Worm (Caenorhabditis elegans): ENCODE data around the gene D2096.9.
"Not testable (repeated sequence)": the region's sequence is repeated elsewhere in the genome, so short reads cannot be mapped to it uniquely, and the experiment has no call there.

Gene D2096.9

ce11 chrIV:8420961-8421360 is 38.4 kb upstream of the D2096.9 start, which contains the start of gene M116.5:
Gene M116.5, minus strand, starts transcription at chrIV:8421061.
- no peak for TF ChIP-seq ztf-11 (tag; optimal IDR thresholded peaks at IDR 0.05)
- TF ChIP-seq tbx-2 (tag; optimal IDR thresholded peaks at IDR 0.05) = no peak
- TF ChIP-seq nhr-43 (tag; optimal IDR thresholded peaks at IDR 0.05; ENCODE audit: poor library complexity, severe bottlenecking) = no peak
- no peak for TF ChIP-seq mml-1 (tag; optimal IDR thresholded peaks at IDR 0.05)
- TF ChIP-seq nhr-237 (tag; optimal IDR thresholded peaks at IDR 0.05) = no peak
- no peak for TF ChIP-seq nhr-23 (tag; optimal IDR thresholded peaks at IDR 0.05)
- TF ChIP-seq elt-1 (tag; optimal IDR thresholded peaks at IDR 0.05) = no peak
- TF ChIP-seq elt-3 (tag; optimal IDR thresholded peaks at IDR 0.05) = no peak
- no peak for TF ChIP-seq aly-2 (tag; optimal IDR thresholded peaks at IDR 0.05)
- TF ChIP-seq nhr-28 (tag; optimal IDR thresholded peaks at IDR 0.05) = no peak
- TF ChIP-seq nhr-76 (tag; optimal IDR thresholded peaks at IDR 0.05) = no peak
- no peak for TF ChIP-seq ceh-16 (tag; optimal IDR thresholded peaks at IDR 0.05)
- TF ChIP-seq jun-1 (tag; optimal IDR thresholded peaks at IDR 0.05) = no peak
- no peak for TF ChIP-seq skn-1 (tag; optimal IDR thresholded peaks at IDR 0.05)
- no peak for TF ChIP-seq ztf-4 (tag; optimal IDR thresholded peaks at IDR 0.05)
- no peak for TF ChIP-seq ceh-9 (tag; optimal IDR thresholded peaks at IDR 0.05)

- no peak for TF ChIP-seq ceh-82 (tag; optimal IDR thresholded peaks at IDR 0.05)
Observed at ce11 chrIV:8397814-8398213, 15.2 kb upstream of the D2096.9 start.

- TF ChIP-seq eor-1 (tag; optimal IDR thresholded peaks at IDR 0.05) (no peak), aly-2 (tag; optimal IDR thresholded peaks at IDR 0.05) (no peak), unc-39 (tag; optimal IDR thresholded peaks at IDR 0.05) (no peak), fkh-2 (tag; optimal IDR thresholded peaks at IDR 0.05) (no peak), elt-2 (tag; optimal IDR thresholded peaks at IDR 0.05) (no peak), elt-3 (tag; optimal IDR thresholded peaks at IDR 0.05) (no peak), nhr-11 (tag; optimal IDR thresholded peaks at IDR 0.05) (no peak), lin-39 (tag; optimal IDR thresholded peaks at IDR 0.05) (no peak), nhr-237 (tag; optimal IDR thresholded peaks at IDR 0.05) (no peak), ztf-4 (tag; optimal IDR thresholded peaks at IDR 0.05) (no peak), ceh-82 (tag; optimal IDR thresholded peaks at IDR 0.05) (no peak), nhr-12 (tag; optimal IDR thresholded peaks at IDR 0.05) (no peak), fkh-10 (GFP tag; optimal IDR thresholded peaks at IDR 0.05) (no peak), pha-4 (tag; optimal IDR thresholded peaks at IDR 0.05) (no peak), unc-62 (GFP tag; optimal IDR thresholded peaks at IDR 0.05) (no peak), tbx-2 (tag; optimal IDR thresholded peaks at IDR 0.05) (no peak), nhr-43 (tag; optimal IDR thresholded peaks at IDR 0.05; ENCODE audit: poor library complexity, severe bottlenecking) (no peak), nhr-76 (tag; optimal IDR thresholded peaks at IDR 0.05) (no peak)
Observed at ce11 chrIV:8396348-8396747, 13.8 kb upstream of the D2096.9 start, which contains the start of gene timm-17B.2. Gene timm-17B.2, plus strand, starts transcription at chrIV:8396648.

- TF ChIP-seq tbx-2 (tag; optimal IDR thresholded peaks at IDR 0.05) (no peak), nhr-76 (tag; optimal IDR thresholded peaks at IDR 0.05) (no peak), mdl-1 (tag; optimal IDR thresholded peaks at IDR 0.05) (no peak)
Observed at ce11 chrIV:8394105-8394504, 11.5 kb upstream of the D2096.9 start, which contains the start of gene D2096.11. Gene D2096.11, minus strand, starts transcription at chrIV:8394205.

- TF ChIP-seq zag-1 (tag; optimal IDR thresholded peaks at IDR 0.05); nhr-237 (tag; optimal IDR thresholded peaks at IDR 0.05); unc-62 (GFP tag; optimal IDR thresholded peaks at IDR 0.05): not testable (repeated sequence)
Observed at ce11 chrIV:8389139-8389538, 6.5 kb upstream of the D2096.9 start, which contains the start of gene D2096.10. Gene D2096.10, minus strand, starts transcription at chrIV:8389239.

ce11 chrIV:8385662-8386061 is 3.1 kb upstream of the D2096.9 start:
- TF ChIP-seq jun-1 (tag; optimal IDR thresholded peaks at IDR 0.05) = no peak
- TF ChIP-seq egl-5 (tag; optimal IDR thresholded peaks at IDR 0.05) = no peak
- TF ChIP-seq tbx-2 (tag; optimal IDR thresholded peaks at IDR 0.05) = no peak
- no peak for TF ChIP-seq ama-1 (optimal IDR thresholded peaks at IDR 0.05)
- no peak for TF ChIP-seq fkh-10 (GFP tag; optimal IDR thresholded peaks at IDR 0.05)
- TF ChIP-seq lsy-12 (tag; optimal IDR thresholded peaks at IDR 0.05) = no peak
- no peak for TF ChIP-seq nhr-23 (tag; optimal IDR thresholded peaks at IDR 0.05)
- no peak for TF ChIP-seq aly-2 (tag; optimal IDR thresholded peaks at IDR 0.05)

Measured in whole organism, L3 larva.